Worm (Caenorhabditis elegans) whole organism, L4 larva: ENCODE results near the gene W07A12.4.

Source experiments
- F49E8.2 ChIP-seq: sonication (generic microtip); optimal IDR thresholded peaks from 2 replicates; lab custom pipeline; 2016; ENCODE audit warnings: missing compliant biosample characterization, mild to moderate bottlenecking, missing genetic modification characterization, borderline replicate concordance
- T20F7.1 ChIP-seq: fragments of 200-800 bp; sonication (Bioruptor generic); optimal IDR thresholded peaks from 2 replicates; lab custom pipeline; 2018; ENCODE audit warnings: mild to moderate bottlenecking, missing genetic modification characterization, missing compliant biosample characterization
- Y5F2A.4 ChIP-seq: fragments of 200-800 bp; sonication (Bioruptor generic); optimal IDR thresholded peaks from 2 replicates; lab custom pipeline; 2018; ENCODE audit warnings: mild to moderate bottlenecking, missing genetic modification characterization, missing compliant biosample characterization
- aha-1 ChIP-seq: fragments of 150-350 bp; peaks from one replicate; lab custom pipeline; 2014; ENCODE audit warnings: missing biosample characterization, missing genetic modification characterization
- attf-4 ChIP-seq: sonication (generic microtip); optimal IDR thresholded peaks from 3 replicates; lab custom pipeline; 2017; ENCODE audit warnings: missing biosample characterization, missing genetic modification characterization
- ctbp-1 ChIP-seq: fragments of 200-800 bp; sonication (Bioruptor generic); IDR thresholded peaks from 2 replicates; pipeline ENCODE4 v1.3.6; 2022; ENCODE audit warnings: missing genetic modification reagents, missing genetic modification characterization, missing compliant biosample characterization
- daf-16 ChIP-seq, 3 experiments: sonication (generic microtip); optimal IDR thresholded peaks; 2 replicates each; lab custom pipeline; 2016 to 2017; ENCODE audit warnings: missing genetic modification characterization in 3 of 3, missing genetic modification reagents in 3 of 3, mild to moderate bottlenecking in 2 of 3, missing compliant biosample characterization in 2 of 3, missing biosample characterization in 1 of 3, moderate library complexity in 1 of 3
- daf-19 ChIP-seq: fragments of 200-800 bp; sonication (Bioruptor generic); conservative IDR thresholded peaks from 2 replicates; pipeline ENCODE4 v1.3.6; 2022; ENCODE audit warnings: missing genetic modification characterization, missing compliant biosample characterization
- dmd-6 ChIP-seq: fragments of 200-800 bp; sonication (Bioruptor generic); IDR thresholded peaks from 2 replicates; pipeline ENCODE4 v1.3.6; 2022; ENCODE audit warnings: missing genetic modification reagents, missing genetic modification characterization, missing compliant biosample characterization
- duxl-1 ChIP-seq: sonication (generic microtip); optimal IDR thresholded peaks from 2 replicates; lab custom pipeline; 2016; ENCODE audit warnings: mild to moderate bottlenecking, missing genetic modification characterization, moderate library complexity, missing compliant biosample characterization; ENCODE audit not compliant: poor library complexity
- dve-1 ChIP-seq: sonication (generic microtip); optimal IDR thresholded peaks from 2 replicates; lab custom pipeline; 2017; ENCODE audit warnings: antibody characterized with exemption, mild to moderate bottlenecking, missing genetic modification characterization, missing compliant biosample characterization; ENCODE audit not compliant: insufficient read depth
- egl-43 ChIP-seq: fragments of 200-800 bp; sonication (Bioruptor generic); IDR thresholded peaks from 2 replicates; pipeline ENCODE4 v1.3.6; 2022; ENCODE audit warnings: missing genetic modification reagents, missing genetic modification characterization, missing compliant biosample characterization
- hif-1 ChIP-seq, 2 experiments: sonication (generic microtip); optimal IDR thresholded peaks; 2 replicates each; lab custom pipeline; 2016 to 2017; ENCODE audit warnings: missing compliant biosample characterization in 2 of 2, missing genetic modification characterization in 2 of 2, missing genetic modification reagents in 2 of 2, missing genotype in 2 of 2, mild to moderate bottlenecking in 1 of 2
- hlh-11 ChIP-seq: fragments of 200-800 bp; sonication (Bioruptor generic); optimal IDR thresholded peaks from 2 replicates; lab custom pipeline; 2018; ENCODE audit warnings: mild to moderate bottlenecking, missing genetic modification characterization, missing compliant biosample characterization
- hmg-1.1 ChIP-seq: fragments of 200-800 bp; sonication (Bioruptor generic); IDR thresholded peaks from 2 replicates; pipeline ENCODE4 v1.3.6; 2022; ENCODE audit warnings: missing genetic modification reagents, missing genetic modification characterization, missing compliant biosample characterization
- jun-1 ChIP-seq: fragments of 150-350 bp; optimal IDR thresholded peaks from 2 replicates; lab custom pipeline; 2014; ENCODE audit warnings: missing biosample characterization, missing genetic modification reagents, missing genetic modification characterization
- lin-1 ChIP-seq: fragments of 200-800 bp; sonication (Bioruptor generic); IDR thresholded peaks from 2 replicates; pipeline ENCODE4 v1.3.6; 2022; ENCODE audit warnings: missing genetic modification reagents, missing genetic modification characterization, missing compliant biosample characterization
- lin-38 ChIP-seq: fragments of 200-800 bp; sonication (Bioruptor generic); IDR thresholded peaks from 2 replicates; pipeline ENCODE4 v1.3.6; 2022; ENCODE audit warnings: missing genetic modification reagents, missing genetic modification characterization, missing compliant biosample characterization
- lsy-2 ChIP-seq, 2 experiments: fragments of 150-350 bp in 1 of 2; sonication (generic microtip) in 1 of 2; optimal IDR thresholded peaks; 2 replicates each; lab custom pipeline; 2014 to 2017; ENCODE audit warnings: missing biosample characterization in 2 of 2, missing genetic modification characterization in 2 of 2
- mdt-29 ChIP-seq: fragments of 200-800 bp; sonication (Bioruptor generic); IDR thresholded peaks from 2 replicates; pipeline ENCODE4 v1.3.6; 2022; ENCODE audit warnings: missing genetic modification reagents, missing genetic modification characterization, missing compliant biosample characterization
- mep-1 ChIP-seq: fragments of 150-350 bp; sonication (generic microtip); optimal IDR thresholded peaks from 3 replicates; lab custom pipeline; 2014; ENCODE audit warnings: missing biosample characterization, missing genetic modification characterization
- mes-2 ChIP-seq: sonication (generic microtip); optimal IDR thresholded peaks from 2 replicates; lab custom pipeline; 2016; ENCODE audit warnings: missing genotype, mild to moderate bottlenecking, missing genetic modification characterization, missing compliant biosample characterization; ENCODE audit not compliant: poor library complexity, severe bottlenecking
- nhr-10 ChIP-seq: fragments of 150-350 bp; optimal IDR thresholded peaks from 2 replicates; lab custom pipeline; 2014; ENCODE audit warnings: missing biosample characterization, missing genetic modification characterization
- nhr-11 ChIP-seq: fragments of 150-350 bp; optimal IDR thresholded peaks from 2 replicates; lab custom pipeline; 2014; ENCODE audit warnings: missing biosample characterization, missing genetic modification characterization
- nhr-41 ChIP-seq: fragments of 200-800 bp; sonication (Bioruptor generic); IDR thresholded peaks from 2 replicates; pipeline ENCODE4 v1.3.6; 2022; ENCODE audit warnings: missing genetic modification reagents, missing genetic modification characterization, missing compliant biosample characterization
- nhr-48 ChIP-seq: sonication (generic microtip); optimal IDR thresholded peaks from 2 replicates; lab custom pipeline; 2016; ENCODE audit warnings: mild to moderate bottlenecking, missing genetic modification characterization, missing compliant biosample characterization
- nhr-6 ChIP-seq: fragments of 150-350 bp; optimal IDR thresholded peaks from 2 replicates; lab custom pipeline; 2014; ENCODE audit warnings: missing biosample characterization, missing genetic modification characterization
- php-3 ChIP-seq: fragments of 200-800 bp; sonication (Bioruptor generic); IDR thresholded peaks from 2 replicates; pipeline ENCODE4 v1.3.6; 2022; ENCODE audit warnings: missing genetic modification reagents, missing genetic modification characterization, missing compliant biosample characterization
- pqm-1 ChIP-seq: sonication (generic microtip); optimal IDR thresholded peaks from 2 replicates; lab custom pipeline; 2017; ENCODE audit warnings: missing biosample characterization, missing genetic modification characterization
- saeg-2 ChIP-seq: fragments of 200-800 bp; sonication (Bioruptor generic); IDR thresholded peaks from 2 replicates; pipeline ENCODE4 v1.3.6; 2022; ENCODE audit warnings: missing genetic modification reagents, missing genetic modification characterization, missing compliant biosample characterization
- snpc-1.2 ChIP-seq: fragments of 200-800 bp; sonication (Bioruptor generic); IDR thresholded peaks from 2 replicates; pipeline ENCODE4 v1.3.6; 2022; ENCODE audit warnings: missing genetic modification reagents, missing genetic modification characterization, missing compliant biosample characterization
- spr-1 ChIP-seq: sonication (generic microtip); optimal IDR thresholded peaks from 2 replicates; lab custom pipeline; 2016; ENCODE audit warnings: mild to moderate bottlenecking, missing genetic modification characterization, missing compliant biosample characterization
- tag-97 ChIP-seq: fragments of 200-800 bp; sonication (Bioruptor generic); IDR thresholded peaks from 2 replicates; pipeline ENCODE4 v1.3.6; 2022; ENCODE audit warnings: missing genetic modification characterization, missing compliant biosample characterization
- tra-1 ChIP-seq: fragments of 200-800 bp; sonication (Bioruptor generic); IDR thresholded peaks from 2 replicates; pipeline ENCODE4 v1.3.6; 2022; ENCODE audit warnings: missing genetic modification reagents, missing genetic modification characterization, missing compliant biosample characterization
- vab-7 ChIP-seq: fragments of 200-800 bp; sonication (Bioruptor generic); IDR thresholded peaks from 2 replicates; pipeline ENCODE4 v1.3.6; 2022; ENCODE audit warnings: missing genetic modification reagents, missing genetic modification characterization, missing compliant biosample characterization
- zip-2 ChIP-seq: fragments of 150-350 bp; optimal IDR thresholded peaks from 2 replicates; lab custom pipeline; 2014; ENCODE audit warnings: missing biosample characterization, missing genetic modification characterization
- ztf-11 ChIP-seq: fragments of 150-350 bp; optimal IDR thresholded peaks from 2 replicates; lab custom pipeline; 2014; ENCODE audit warnings: missing biosample characterization, missing genetic modification characterization
- ztf-7 ChIP-seq: fragments of 150-350 bp; optimal IDR thresholded peaks from 2 replicates; lab custom pipeline; 2014; ENCODE audit warnings: missing biosample characterization, missing genetic modification characterization

W07A12.4 gene

ce11 chrII:9165762-9166460, 19.9 kb downstream of the W07A12.4 start, which contains the start of gene W07A12.8:
TSS of gene W07A12.8 (minus strand) at chrII:9165812.
- TF ChIP-seq dve-1 (peak; percentile 12), hlh-11 (tag; lab: Kevin White, UChicago) (peak; percentile 32), tra-1 (0 out of 2 replicates have a peak, but pooled peaks have one; percentile 60), pqm-1 (peak; percentile 55), nhr-48 (tag; lab: Kevin White, UChicago) (peak; percentile 34), dmd-6 (GFP tag; lab: Robert Waterston, UW) (peak; percentile 91; the same call in 1 of the 2 replicates), lin-1 (GFP tag; lab: Robert Waterston, UW) (peak; percentile 52; the same call in 1 of the 2 replicates), php-3 (no peak), tag-97 (GFP tag; lab: Robert Waterston, UW) (no peak), jun-1 (tag; lab: Kevin White, UChicago) (no peak), attf-4 (tag; lab: Kevin White, UChicago) (no peak), aha-1 (no peak), vab-7 (GFP tag; lab: Robert Waterston, UW) (no peak), daf-16 (GFP tag; optimal IDR thresholded peaks at IDR 0.05; lab: Kevin White, UChicago) (no peak), daf-16 (tag; optimal IDR thresholded peaks at IDR 0.05; lab: Kevin White, UChicago) (peak; percentile 66)

ce11 chrII:9167730-9168129, 21.7 kb downstream of the W07A12.4 start, which contains the start of gene T23G7.3:
TSS of gene T23G7.3 (minus strand) at chrII:9167830.
- TF ChIP-seq daf-19 (GFP tag; lab: Robert Waterston, UW) (no peak), mep-1 (tag; lab: Kevin White, UChicago) (no peak), ztf-7 (tag; lab: Kevin White, UChicago) (no peak), hmg-1.1 (no peak), saeg-2 (GFP tag; lab: Robert Waterston, UW) (no peak), nhr-11 (no peak), egl-43 (GFP tag; lab: Robert Waterston, UW) (no peak), ztf-11 (tag; lab: Kevin White, UChicago) (no peak), jun-1 (tag; lab: Kevin White, UChicago) (no peak), tag-97 (GFP tag; lab: Robert Waterston, UW) (no peak), snpc-1.2 (GFP tag; lab: Robert Waterston, UW) (no peak), spr-1 (tag; lab: Kevin White, UChicago) (no peak), nhr-41 (GFP tag; lab: Robert Waterston, UW) (no peak), Y5F2A.4 (no peak), zip-2 (tag; lab: Kevin White, UChicago) (no peak), tra-1 (no peak)

ce11 chrII:9169450-9169960, 23.4 kb downstream of the W07A12.4 start, which contains the start of gene dpl-1:
TSS of gene dpl-1 (plus strand) at chrII:9169910.
- TF ChIP-seq daf-16 (GFP tag; optimal IDR thresholded peaks at IDR 0.05; lab: Kevin White, UChicago) = no peak
- peak; percentile 43 for TF ChIP-seq daf-16 (tag; optimal IDR thresholded peaks at IDR 0.05; lab: Kevin White, UChicago)
- peak; percentile 68 for TF ChIP-seq mes-2
- peak; percentile 21 for TF ChIP-seq ztf-7 (tag; lab: Kevin White, UChicago)
- no peak for TF ChIP-seq duxl-1
- peak; percentile 22 for TF ChIP-seq nhr-6
- TF ChIP-seq lsy-2 (tag; optimal IDR thresholded peaks at IDR 0.05; lab: Kevin White, UChicago) = peak in 1 of 2 experiments; percentile 68
- TF ChIP-seq T20F7.1 (GFP tag; lab: Kevin White, UChicago) = peak; percentile 96
- TF ChIP-seq lin-1 (GFP tag; lab: Robert Waterston, UW) = no peak
- 0 out of 2 replicates have a peak, but pooled peaks have one; percentile 24 for TF ChIP-seq lin-38 (GFP tag; lab: Robert Waterston, UW)
- no peak for TF ChIP-seq mdt-29 (GFP tag; lab: Robert Waterston, UW)
- peak; percentile 93 for TF ChIP-seq aha-1
- TF ChIP-seq ctbp-1 (GFP tag; lab: Robert Waterston, UW) = no peak
- TF ChIP-seq F49E8.2 (tag; lab: Kevin White, UChicago) = no peak
- TF ChIP-seq hif-1 (tag; optimal IDR thresholded peaks at IDR 0.05; lab: Kevin White, UChicago) = peak in 1 of 2 experiments; percentile 2
- TF ChIP-seq nhr-10 (tag; lab: Kevin White, UChicago) = no peak
